Fruit fly (Drosophila melanogaster): ENCODE data around the gene CG7506.

DNA sequence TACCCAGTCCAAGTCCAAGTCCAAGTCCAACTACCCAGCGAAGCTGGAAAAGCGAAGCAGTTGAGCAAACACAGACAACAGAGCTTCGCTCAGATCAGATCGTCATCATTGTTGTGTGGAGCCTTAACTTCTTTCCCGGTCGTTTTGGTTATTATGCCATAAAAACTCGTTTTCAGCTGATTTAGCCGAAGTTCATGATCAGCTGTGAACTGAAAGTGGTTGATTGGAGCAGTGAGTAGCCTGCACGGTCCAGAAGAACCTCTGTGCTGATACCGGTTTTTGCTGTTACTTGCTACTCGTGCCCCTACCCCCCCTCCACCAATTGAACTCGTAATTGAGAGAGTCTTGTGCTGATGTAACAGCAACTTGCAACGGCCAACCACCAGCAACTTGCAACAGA, 30.9 kb downstream of the CG7506 start:
- no peak for TF ChIP-seq CG8478 (optimal IDR thresholded peaks at IDR 0.05)
- TF ChIP-seq CTCF (optimal IDR thresholded peaks at IDR 0.05): no peak
